Worm (Caenorhabditis elegans) whole organism, mixed stage, embryonic: ENCODE results near the gene F36D3.8.
"Not testable (repeated sequence)": the region's sequence is repeated elsewhere in the genome, so short reads cannot be mapped to it uniquely, and the experiment has no call there.

Source experiments
- bed-3 ChIP-seq: fragments of 200-800 bp; sonication (Bioruptor generic); optimal IDR thresholded peaks from 3 replicates; lab custom pipeline; 2018; ENCODE audit warnings: mild to moderate bottlenecking, missing genetic modification characterization, moderate library complexity, missing compliant biosample characterization
- hlh-1 ChIP-seq: fragments of 150-350 bp; optimal IDR thresholded peaks from 2 replicates; lab custom pipeline; 2014; ENCODE audit warnings: missing biosample characterization, missing genetic modification reagents, missing genetic modification characterization
- lin-13 ChIP-seq: fragments of 150-350 bp; optimal IDR thresholded peaks from 2 replicates; lab custom pipeline; 2014; ENCODE audit warnings: missing biosample characterization, missing genetic modification characterization
- mab-5 ChIP-seq: fragments of 150-350 bp; optimal IDR thresholded peaks from 2 replicates; lab custom pipeline; 2014; ENCODE audit warnings: missing biosample characterization, missing genetic modification characterization
- nhr-2 ChIP-seq: fragments of 150-350 bp; optimal IDR thresholded peaks from 2 replicates; lab custom pipeline; 2014; ENCODE audit warnings: missing biosample characterization, missing genetic modification characterization

DNA sequence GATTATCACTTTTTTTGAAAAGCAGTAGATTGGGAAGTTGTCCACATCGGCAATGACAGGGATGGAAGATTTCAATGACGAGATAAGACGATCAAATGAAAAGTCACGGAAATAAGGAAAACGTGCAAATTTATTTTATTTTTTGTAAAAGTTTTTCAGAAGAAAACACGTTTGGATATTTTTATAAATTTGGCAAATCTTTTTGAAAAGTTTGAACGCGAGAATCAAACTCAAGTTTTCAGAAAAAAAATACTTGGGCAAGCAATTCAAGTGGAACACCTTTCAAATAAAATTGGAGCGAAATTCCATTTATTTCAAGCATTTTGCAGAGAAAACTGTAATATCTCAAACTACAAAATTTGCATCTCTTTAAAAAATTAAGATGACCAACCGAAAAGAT, 11.8 kb upstream of the F36D3.8 start, which contains the start of gene F36D3.5:
- not testable (repeated sequence) for TF ChIP-seq mab-5 (tag; lab: Kevin White, UChicago); lin-13 (tag; lab: Kevin White, UChicago); hlh-1 (tag; lab: Kevin White, UChicago); nhr-2 (tag; lab: Kevin White, UChicago); bed-3
